Comparison of ENCODE assay signal across 2 worm cellular contexts in the genomic region with DNA sequence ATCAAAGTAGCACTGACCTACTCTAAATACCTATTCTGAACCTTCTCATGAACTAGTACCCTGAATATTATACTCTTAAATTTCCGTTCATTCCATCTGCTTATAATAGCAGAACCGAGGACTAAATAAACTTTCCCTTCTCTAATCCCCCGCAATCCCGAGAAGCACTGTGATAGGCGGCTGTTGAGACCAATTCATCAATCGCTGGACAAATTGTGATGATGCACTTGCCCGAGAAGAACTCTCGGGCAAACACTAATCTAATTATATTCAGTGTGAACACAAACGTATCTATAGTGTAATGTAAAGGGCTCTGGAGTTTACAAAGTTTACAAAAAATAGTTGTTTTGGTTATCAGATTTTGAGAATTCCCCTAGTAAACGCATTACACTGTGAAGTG.
A peak's percentile ranks its signal among the peaks of the same experiment; 100 is the strongest.
TF ChIP-seq lines count a peak whose summit lies in the region.

No protein-coding gene starts in this region.

TF ChIP-seq in whole organism, late embryonic, 69 proteins besides CTCF, POLR2A, EP300 and RAD21:
- peak; percentile 59 for TF ChIP-seq unc-55 (GFP tag; optimal IDR thresholded peaks at IDR 0.05; lab: Kevin White, UChicago)
- no peak for TF ChIP-seq gmeb-2 (tag; optimal IDR thresholded peaks at IDR 0.05; lab: Kevin White, UChicago)
- no peak for TF ChIP-seq C38D4.7 (GFP tag; optimal IDR thresholded peaks at IDR 0.05; lab: Kevin White, UChicago)
- TF ChIP-seq F13H6.1 (tag; optimal IDR thresholded peaks at IDR 0.05; lab: Kevin White, UChicago), result no peak
TF ChIP-seq in whole organism, late embryonic: peak in this region for 1.

TF ChIP-seq in whole organism, mixed stage, embryonic, 35 proteins besides CTCF, POLR2A, EP300 and RAD21:
- TF ChIP-seq unc-62 (GFP tag; optimal IDR thresholded peaks at IDR 0.05; lab: Kevin White, UChicago) (peak; percentile 63), unc-120 (tag; optimal IDR thresholded peaks at IDR 0.05; lab: Kevin White, UChicago; ENCODE audit: poor library complexity, severe bottlenecking) (peak; percentile 24), snpc-4 (tag; optimal IDR thresholded peaks at IDR 0.05; lab: Kevin White, UChicago) (no peak), hlh-1 (tag; optimal IDR thresholded peaks at IDR 0.05; lab: Kevin White, UChicago) (peak; percentile 79)
TF ChIP-seq in whole organism, mixed stage, embryonic: peak in this region for 3.
